Worm (Caenorhabditis elegans) whole organism, late embryonic: Measurements from ENCODE around the gene F23H11.5.
A peak's percentile ranks its signal among the peaks of the same experiment; 100 is the strongest.

ENCODE experiments used
- C08G9.2 ChIP-seq: sonication (generic microtip); optimal IDR thresholded peaks from 2 replicates; lab custom pipeline; 2016; ENCODE audit warnings: mild to moderate bottlenecking, missing genetic modification characterization, moderate library complexity, missing compliant biosample characterization
- C38D4.7 ChIP-seq: fragments of 200-800 bp; sonication (Bioruptor generic); optimal IDR thresholded peaks from 2 replicates; lab custom pipeline; 2018; ENCODE audit warnings: mild to moderate bottlenecking, missing genetic modification characterization, moderate library complexity, missing compliant biosample characterization
- K02D7.2 ChIP-seq: sonication (generic microtip); optimal IDR thresholded peaks from 2 replicates; lab custom pipeline; 2017; ENCODE audit warnings: mild to moderate bottlenecking, missing genetic modification characterization, missing compliant biosample characterization
- T23F11.4 ChIP-seq: fragments of 200-800 bp; sonication (Bioruptor generic); optimal IDR thresholded peaks from 2 replicates; lab custom pipeline; 2018; ENCODE audit warnings: mild to moderate bottlenecking, missing genetic modification characterization, missing compliant biosample characterization
- ahr-1 ChIP-seq: sonication (generic microtip); optimal IDR thresholded peaks from 2 replicates; lab custom pipeline; 2016; ENCODE audit warnings: missing genetic modification characterization, missing compliant biosample characterization
- ama-1 ChIP-seq: fragments of 150-350 bp; optimal IDR thresholded peaks from 2 replicates; lab custom pipeline; 2014
- ceh-14 ChIP-seq: sonication (generic microtip); optimal IDR thresholded peaks from 2 replicates; lab custom pipeline; 2016; ENCODE audit warnings: missing genotype, missing genetic modification characterization, missing compliant biosample characterization
- ceh-18 ChIP-seq: sonication (generic microtip); optimal IDR thresholded peaks from 2 replicates; lab custom pipeline; 2016; ENCODE audit warnings: missing genetic modification characterization, missing compliant biosample characterization
- ceh-19 ChIP-seq: fragments of 200-800 bp; sonication (Bioruptor generic); optimal IDR thresholded peaks from 2 replicates; lab custom pipeline; 2018; ENCODE audit warnings: mild to moderate bottlenecking, missing genetic modification characterization, missing compliant biosample characterization
- ceh-2 ChIP-seq: sonication (generic microtip); optimal IDR thresholded peaks from 2 replicates; lab custom pipeline; 2016; ENCODE audit warnings: missing genotype, missing genetic modification characterization, missing compliant biosample characterization
- ceh-24 ChIP-seq: sonication (generic microtip); optimal IDR thresholded peaks from 2 replicates; lab custom pipeline; 2016; ENCODE audit warnings: mild to moderate bottlenecking, missing genetic modification characterization, missing compliant biosample characterization
- ceh-30 ChIP-seq: fragments of 150-350 bp; optimal IDR thresholded peaks from 2 replicates; lab custom pipeline; 2014; ENCODE audit warnings: missing biosample characterization, missing genetic modification characterization
- ceh-31 ChIP-seq: sonication (generic microtip); optimal IDR thresholded peaks from 2 replicates; lab custom pipeline; 2016; ENCODE audit warnings: missing genetic modification characterization, missing compliant biosample characterization
- ceh-45 ChIP-seq: fragments of 200-800 bp; sonication (Bioruptor generic); IDR thresholded peaks from 2 replicates; pipeline ENCODE4 v1.3.6; 2022; ENCODE audit warnings: missing genetic modification reagents, missing genetic modification characterization, missing compliant biosample characterization
- ceh-6 ChIP-seq: fragments of 200-800 bp; sonication (Bioruptor generic); optimal IDR thresholded peaks from 2 replicates; lab custom pipeline; 2018; ENCODE audit warnings: mild to moderate bottlenecking, missing genetic modification characterization, missing compliant biosample characterization
- che-1 ChIP-seq: sonication (generic microtip); optimal IDR thresholded peaks from 2 replicates; lab custom pipeline; 2016; ENCODE audit warnings: mild to moderate bottlenecking, missing genetic modification characterization, missing compliant biosample characterization
- elt-2 ChIP-seq: sonication (generic microtip); optimal IDR thresholded peaks from 2 replicates; lab custom pipeline; 2016; ENCODE audit warnings: missing genetic modification reagents, missing genetic modification characterization, missing compliant biosample characterization
- elt-4 ChIP-seq: sonication (generic microtip); optimal IDR thresholded peaks from 2 replicates; lab custom pipeline; 2016; ENCODE audit warnings: missing genetic modification characterization, missing compliant biosample characterization
- ets-4 ChIP-seq: sonication (generic microtip); optimal IDR thresholded peaks from 2 replicates; lab custom pipeline; 2016; ENCODE audit warnings: missing genetic modification characterization, missing compliant biosample characterization
- gmeb-2 ChIP-seq: sonication (generic microtip); optimal IDR thresholded peaks from 2 replicates; lab custom pipeline; 2016; ENCODE audit warnings: missing genetic modification characterization, inconsistent platforms, missing compliant biosample characterization
- hlh-13 ChIP-seq: fragments of 200-800 bp; sonication (Bioruptor generic); optimal IDR thresholded peaks from 2 replicates; lab custom pipeline; 2018; ENCODE audit warnings: mild to moderate bottlenecking, missing genetic modification characterization, missing compliant biosample characterization
- hlh-15 ChIP-seq: sonication (generic microtip); optimal IDR thresholded peaks from 2 replicates; lab custom pipeline; 2016; ENCODE audit warnings: missing genetic modification characterization, missing compliant biosample characterization
- hlh-30 ChIP-seq: sonication (generic microtip); optimal IDR thresholded peaks from 2 replicates; lab custom pipeline; 2017; ENCODE audit warnings: antibody characterized with exemption, missing genetic modification characterization, missing compliant biosample characterization; ENCODE audit not compliant: insufficient read depth
- hlh-6 ChIP-seq: sonication (generic microtip); optimal IDR thresholded peaks from 2 replicates; lab custom pipeline; 2016; ENCODE audit warnings: missing genotype, missing genetic modification characterization, missing compliant biosample characterization
- hlh-8 ChIP-seq: sonication (generic microtip); optimal IDR thresholded peaks from 2 replicates; lab custom pipeline; 2016; ENCODE audit warnings: missing genotype, missing genetic modification characterization, missing compliant biosample characterization
- lim-6 ChIP-seq: sonication (generic microtip); optimal IDR thresholded peaks from 2 replicates; lab custom pipeline; 2016; ENCODE audit warnings: missing genetic modification characterization, missing compliant biosample characterization
- lin-11 ChIP-seq: fragments of 200-800 bp; sonication (Bioruptor generic); optimal IDR thresholded peaks from 2 replicates; lab custom pipeline; 2018; ENCODE audit warnings: mild to moderate bottlenecking, missing genetic modification characterization, missing compliant biosample characterization
- mec-3 ChIP-seq: sonication (generic microtip); optimal IDR thresholded peaks from 2 replicates; lab custom pipeline; 2016; ENCODE audit warnings: borderline replicate concordance, missing genetic modification characterization, missing compliant biosample characterization
- nhr-232 ChIP-seq: sonication (generic microtip); optimal IDR thresholded peaks from 2 replicates; lab custom pipeline; 2016; ENCODE audit warnings: missing genetic modification characterization, missing compliant biosample characterization
- odd-2 ChIP-seq: sonication (generic microtip); optimal IDR thresholded peaks from 2 replicates; lab custom pipeline; 2017; ENCODE audit warnings: antibody characterized with exemption, mild to moderate bottlenecking, missing genetic modification characterization, missing compliant biosample characterization
- pax-1 ChIP-seq: fragments of 150-350 bp; optimal IDR thresholded peaks from 2 replicates; lab custom pipeline; 2014; ENCODE audit warnings: missing biosample characterization, missing genetic modification characterization
- pha-2 ChIP-seq: sonication (generic microtip); optimal IDR thresholded peaks from 2 replicates; lab custom pipeline; 2017; ENCODE audit warnings: mild to moderate bottlenecking, missing genetic modification characterization, missing compliant biosample characterization
- pros-1 ChIP-seq: fragments of 150-350 bp; optimal IDR thresholded peaks from 2 replicates; lab custom pipeline; 2014; ENCODE audit warnings: missing biosample characterization, missing genetic modification reagents, missing genetic modification characterization
- sdc-2 ChIP-seq: sonication (generic microtip); optimal IDR thresholded peaks from 2 replicates; lab custom pipeline; 2016; ENCODE audit warnings: missing genotype, missing genetic modification characterization, missing compliant biosample characterization
- sox-4 ChIP-seq: sonication (generic microtip); optimal IDR thresholded peaks from 2 replicates; lab custom pipeline; 2017; ENCODE audit warnings: mild to moderate bottlenecking, missing genetic modification characterization, inconsistent platforms, missing compliant biosample characterization
- syd-9 ChIP-seq: sonication (generic microtip); optimal IDR thresholded peaks from 2 replicates; lab custom pipeline; 2016; ENCODE audit warnings: mild to moderate bottlenecking, missing genetic modification characterization, moderate library complexity, missing compliant biosample characterization
- tbx-2 ChIP-seq: sonication (generic microtip); optimal IDR thresholded peaks from 2 replicates; lab custom pipeline; 2016; ENCODE audit warnings: missing genetic modification characterization, missing compliant biosample characterization
- unc-3 ChIP-seq, 2 experiments: fragments of 200-800 bp in 1 of 2; sonication (Bioruptor generic) in 1 of 2; sonication (generic microtip) in 1 of 2; conservative IDR thresholded peaks in 1 of 2; optimal IDR thresholded peaks in 1 of 2; 2 replicates each; pipeline versions ENCODE4 v1.3.6 to Lab custom; 2016 to 2022; ENCODE audit warnings: missing compliant biosample characterization in 2 of 2, missing genetic modification characterization in 2 of 2, missing genetic modification reagents in 1 of 2
- unc-42 ChIP-seq: sonication (generic microtip); optimal IDR thresholded peaks from 2 replicates; lab custom pipeline; 2016; ENCODE audit warnings: missing genotype, missing genetic modification characterization, missing compliant biosample characterization
- unc-55 ChIP-seq: sonication (generic microtip); optimal IDR thresholded peaks from 2 replicates; lab custom pipeline; 2017; ENCODE audit warnings: missing biosample characterization, missing genetic modification reagents, missing genetic modification characterization
- zip-5 ChIP-seq: sonication (generic microtip); optimal IDR thresholded peaks from 2 replicates; lab custom pipeline; 2016; ENCODE audit warnings: missing genetic modification characterization, missing compliant biosample characterization

Gene F23H11.5

DNA sequence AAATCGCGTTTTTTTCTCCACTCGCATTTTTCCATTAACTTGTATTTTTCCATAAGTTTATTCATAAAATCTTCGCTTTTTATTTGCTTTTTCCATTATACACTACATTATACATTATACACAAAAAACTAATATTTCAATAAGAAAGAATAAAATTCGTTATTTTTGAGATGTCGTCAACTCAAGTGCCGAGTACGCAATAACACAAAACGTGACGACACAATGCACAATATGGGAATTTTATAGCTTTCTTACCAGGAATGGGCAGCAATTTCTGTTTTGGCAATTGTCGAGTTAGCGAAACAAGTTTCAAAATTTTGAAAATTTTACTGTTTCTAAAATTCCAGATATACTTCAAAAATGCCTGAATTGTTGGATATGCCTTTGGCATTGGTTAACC lies 41.8 kb upstream of the F23H11.5 start, which contains the start of gene fbxa-10:
fbxa-10 (plus strand) TSS at position 207 of the 400 bp plus-strand sequence.
- TF ChIP-seq unc-55 (GFP tag; lab: Kevin White, UChicago) (no peak), ceh-6 (GFP tag; lab: Kevin White, UChicago) (no peak), ceh-14 (no peak), ceh-45 (GFP tag; lab: Robert Waterston, UW) (no peak), ceh-18 (no peak), hlh-6 (tag; lab: Kevin White, UChicago) (no peak), ama-1 (no peak), C08G9.2 (tag; lab: Kevin White, UChicago) (no peak), pax-1 (no peak), ceh-30 (tag; lab: Kevin White, UChicago) (no peak), lim-6 (tag; lab: Kevin White, UChicago) (no peak), hlh-15 (tag; lab: Kevin White, UChicago) (no peak), che-1 (tag; lab: Kevin White, UChicago) (no peak), T23F11.4 (GFP tag; lab: Kevin White, UChicago) (no peak), K02D7.2 (tag; lab: Kevin White, UChicago) (no peak), C38D4.7 (no peak), pha-2 (tag; lab: Kevin White, UChicago) (no peak), nhr-232 (tag; lab: Kevin White, UChicago) (no peak)
- TF ChIP-seq, all 69 proteins: peak for 0

DNA sequence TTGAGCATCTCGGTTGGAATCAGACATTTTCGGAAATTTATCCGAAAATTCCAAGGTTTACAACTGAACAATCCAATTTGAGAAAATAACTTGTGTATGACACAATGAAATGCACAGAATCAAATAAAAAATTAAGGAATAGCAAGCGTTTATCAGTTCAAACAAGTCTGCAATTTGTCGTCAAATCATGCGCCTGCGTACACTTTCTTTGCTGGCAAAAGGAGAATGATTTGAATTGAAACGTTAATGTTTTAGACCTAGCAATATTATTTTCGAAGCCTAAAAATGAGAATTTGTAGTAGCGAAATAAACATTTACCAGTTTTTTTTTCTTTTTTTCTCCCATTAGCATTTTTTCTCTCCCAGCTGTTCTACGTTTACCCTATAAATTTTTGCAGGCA lies 40.1 kb upstream of the F23H11.5 start, which contains the start of the genes fbxa-67 and fbxa-11:
fbxa-67 (minus strand) TSS at position 199 of the 400 bp plus-strand sequence.
fbxa-11 (plus strand) TSS at position 398 of the 400 bp plus-strand sequence.
- TF ChIP-seq odd-2 (tag; lab: Kevin White, UChicago) (no peak), unc-42 (tag; lab: Kevin White, UChicago) (no peak), gmeb-2 (tag; lab: Kevin White, UChicago) (no peak), ceh-18 (no peak), ceh-2 (no peak)

DNA sequence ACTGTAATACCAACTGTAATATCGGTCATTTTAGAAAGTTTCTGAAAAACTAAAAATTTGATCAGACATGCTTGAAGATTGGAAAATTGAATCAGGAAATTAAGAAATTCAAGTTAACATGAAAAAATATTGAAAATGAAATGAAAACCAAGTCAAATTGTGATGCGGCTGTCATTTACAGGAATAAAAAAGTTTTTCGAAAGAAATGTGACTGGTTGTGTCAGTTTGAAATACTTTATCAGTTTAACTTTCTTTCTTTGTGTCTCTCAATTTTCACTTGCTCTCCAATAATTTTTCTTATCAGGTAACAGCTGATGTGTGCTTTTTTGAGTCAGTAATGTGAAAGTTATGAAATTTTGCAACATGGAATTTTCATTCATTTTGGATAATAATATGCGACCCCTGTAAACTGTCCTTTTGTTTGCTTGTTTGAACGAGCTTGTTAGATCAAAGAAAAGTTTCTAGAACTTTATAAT lies 35.9 kb upstream of the F23H11.5 start, which contains the start of gene fbxa-60:
fbxa-60 (minus strand) TSS at position 51 of the 476 bp plus-strand sequence.
- no peak for TF ChIP-seq lin-11 (tag; lab: Kevin White, UChicago)
- no peak for TF ChIP-seq zip-5 (tag; lab: Kevin White, UChicago)
- TF ChIP-seq mec-3 (tag; lab: Kevin White, UChicago) = no peak
- TF ChIP-seq hlh-30 = no peak
- no peak for TF ChIP-seq hlh-8
- no peak for TF ChIP-seq C08G9.2 (tag; lab: Kevin White, UChicago)
- no peak for TF ChIP-seq pax-1
- no peak for TF ChIP-seq pros-1 (tag; lab: Kevin White, UChicago)
- no peak for TF ChIP-seq C38D4.7
- no peak for TF ChIP-seq odd-2 (tag; lab: Kevin White, UChicago)

DNA sequence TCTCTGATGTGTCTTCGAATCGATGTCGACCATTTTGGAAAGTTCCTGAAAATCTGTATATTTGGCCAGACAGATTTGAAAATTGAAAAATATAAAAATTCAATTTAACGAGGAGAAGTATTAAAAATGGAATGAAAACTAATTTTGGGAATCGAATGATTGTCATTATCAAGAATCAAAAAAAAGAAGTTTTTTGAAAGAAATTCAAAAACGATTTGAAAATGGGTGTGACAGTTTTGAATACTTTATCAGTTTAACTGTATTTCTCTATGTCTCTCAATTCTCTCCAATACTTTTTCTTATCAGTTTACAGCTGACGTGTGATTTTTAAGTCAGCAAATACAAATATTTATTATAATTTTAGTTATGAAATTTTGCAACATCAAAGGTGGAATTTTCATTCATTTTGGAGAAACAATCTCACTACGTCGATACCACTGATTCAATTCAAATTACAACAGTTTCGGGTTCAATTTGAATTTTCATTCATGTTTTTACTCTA lies 33.1 kb upstream of the F23H11.5 start, which contains the start of gene fbxa-59:
fbxa-59 (minus strand) TSS at position 51 of the 502 bp plus-strand sequence.
- no peak for TF ChIP-seq hlh-30
- peak; percentile 16 for TF ChIP-seq elt-2 (tag; lab: Kevin White, UChicago)

DNA sequence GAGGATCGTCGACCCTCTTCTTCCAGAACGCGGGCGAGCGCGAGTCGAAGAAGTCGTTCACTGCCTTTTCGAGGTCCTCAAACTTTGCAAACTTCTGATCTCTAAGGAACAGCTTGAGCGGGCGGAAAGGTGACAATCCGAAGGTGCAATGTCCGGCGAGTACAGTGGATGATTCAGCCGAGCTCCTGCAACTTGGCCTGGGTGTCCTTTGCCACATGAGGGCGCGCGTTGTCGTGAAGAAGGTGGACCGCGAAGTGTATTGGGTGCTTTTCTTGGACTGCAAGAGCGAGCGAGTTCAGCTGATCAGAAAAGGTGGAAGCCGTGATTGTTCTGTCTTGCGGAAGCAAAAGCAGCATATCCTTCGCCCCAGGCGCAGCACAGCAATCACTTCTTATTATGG lies 31.6 kb upstream of the F23H11.5 start:
- TF ChIP-seq syd-9 (tag; lab: Kevin White, UChicago) (no peak), tbx-2 (tag; lab: Kevin White, UChicago) (no peak), hlh-8 (no peak)

DNA sequence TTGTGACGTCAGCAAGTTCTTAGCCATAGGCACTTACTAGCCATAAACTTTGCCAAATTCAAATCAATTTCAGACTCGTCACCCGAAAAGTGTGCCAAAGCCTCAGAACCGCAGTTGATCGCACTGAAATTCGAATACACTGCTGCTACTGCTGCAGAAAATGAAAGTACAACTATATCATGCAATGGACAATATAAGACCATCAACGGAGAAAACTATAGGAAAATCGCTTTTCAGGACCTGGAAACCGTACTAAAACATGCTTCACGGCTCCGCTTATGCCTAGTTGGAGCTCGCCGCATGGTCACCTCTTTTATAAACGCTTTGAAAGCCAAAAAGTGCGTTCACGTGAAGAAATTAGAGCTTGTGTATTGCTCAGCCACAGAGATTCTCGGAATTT lies 28.2 kb upstream of the F23H11.5 start, which contains the start of gene fbxa-22:
fbxa-22 (plus strand) TSS at position 301 of the 400 bp plus-strand sequence.
- no peak for TF ChIP-seq sox-4 (tag; lab: Kevin White, UChicago)
- no peak for TF ChIP-seq unc-3 (GFP tag; conservative IDR thresholded peaks at IDR 0.05; lab: Robert Waterston, UW)
- no peak for TF ChIP-seq unc-3 (tag; optimal IDR thresholded peaks at IDR 0.05; lab: Kevin White, UChicago)
- TF ChIP-seq T23F11.4 (GFP tag; lab: Kevin White, UChicago) = no peak
- no peak for TF ChIP-seq ceh-19 (GFP tag; lab: Kevin White, UChicago)
- TF ChIP-seq ceh-24 = no peak
- TF ChIP-seq unc-55 (GFP tag; lab: Kevin White, UChicago) = no peak
- no peak for TF ChIP-seq sdc-2 (tag; lab: Kevin White, UChicago)
- no peak for TF ChIP-seq elt-4 (tag; lab: Kevin White, UChicago)
- no peak for TF ChIP-seq ceh-6 (GFP tag; lab: Kevin White, UChicago)
- TF ChIP-seq hlh-13 = no peak
- no peak for TF ChIP-seq ets-4
- TF ChIP-seq lin-11 (tag; lab: Kevin White, UChicago) = no peak
- TF ChIP-seq ceh-31 (tag; lab: Kevin White, UChicago) = no peak
- no peak for TF ChIP-seq ahr-1
